Worm (Caenorhabditis elegans) whole organism, L1 larva: ENCODE measurements around the gene T11F9.21.
A peak's percentile ranks its signal among the peaks of the same experiment; 100 is the strongest.
"Not testable (repeated sequence)": the region's sequence is repeated elsewhere in the genome, so short reads cannot be mapped to it uniquely, and the experiment has no call there.

Source experiments
- C04F5.9 ChIP-seq: sonication (generic microtip); optimal IDR thresholded peaks from 2 replicates; lab custom pipeline; 2016; ENCODE audit warnings: missing genetic modification characterization, missing compliant biosample characterization
- Y116A8C.19 ChIP-seq: sonication (generic microtip); optimal IDR thresholded peaks from 2 replicates; lab custom pipeline; 2016; ENCODE audit warnings: missing compliant biosample characterization, missing genetic modification characterization, borderline replicate concordance
- aha-1 ChIP-seq: fragments of 150-350 bp; optimal IDR thresholded peaks from 2 replicates; lab custom pipeline; 2014; ENCODE audit warnings: missing biosample characterization, missing genetic modification characterization
- alr-1 ChIP-seq: fragments of 200-800 bp; sonication (Bioruptor generic); optimal IDR thresholded peaks from 2 replicates; lab custom pipeline; 2018; ENCODE audit warnings: borderline replicate concordance, mild to moderate bottlenecking, missing genetic modification characterization, missing compliant biosample characterization
- ama-1 ChIP-seq: fragments of 150-350 bp; optimal IDR thresholded peaks from 2 replicates; lab custom pipeline; 2014
- ceh-82 ChIP-seq, 3 experiments: fragments of 150-350 bp in 1 of 3; sonication (generic microtip) in 2 of 3; optimal IDR thresholded peaks; 2 replicates each; lab custom pipeline; 2014 to 2017; ENCODE audit warnings: missing biosample characterization in 3 of 3, missing genetic modification characterization in 3 of 3
- efl-1 ChIP-seq, 4 experiments: fragments of 150-350 bp; optimal IDR thresholded peaks in 3 of 4; peaks in 1 of 4; 1 replicate in 1 of 4; 2 replicates in 3 of 4; lab custom pipeline; 2014; ENCODE audit warnings: missing biosample characterization in 2 of 4, missing genetic modification characterization in 2 of 4, missing genetic modification reagents in 2 of 4
- egl-13 ChIP-seq: sonication (generic microtip); optimal IDR thresholded peaks from 2 replicates; lab custom pipeline; 2016; ENCODE audit warnings: missing genotype, missing genetic modification reagents, missing genetic modification characterization, missing compliant biosample characterization
- ets-5 ChIP-seq: fragments of 200-800 bp; sonication (Bioruptor generic); IDR thresholded peaks from 2 replicates; pipeline ENCODE4 v1.3.6; 2022; ENCODE audit warnings: missing genetic modification characterization, missing compliant biosample characterization
- grh-1 ChIP-seq: fragments of 200-800 bp; sonication (Bioruptor generic); IDR thresholded peaks from 2 replicates; pipeline ENCODE4 v1.3.6; 2022; ENCODE audit warnings: missing genetic modification reagents, missing genetic modification characterization, missing compliant biosample characterization
- hlh-4 ChIP-seq: sonication (generic microtip); optimal IDR thresholded peaks from 2 replicates; lab custom pipeline; 2016; ENCODE audit warnings: mild to moderate bottlenecking, missing genetic modification characterization, missing compliant biosample characterization
- isw-1 ChIP-seq: fragments of 200-800 bp; sonication (Bioruptor generic); IDR thresholded peaks from 2 replicates; pipeline ENCODE4 v1.3.6; 2022; ENCODE audit warnings: missing genetic modification characterization, missing compliant biosample characterization
- jun-1 ChIP-seq: fragments of 150-350 bp; optimal IDR thresholded peaks from 2 replicates; lab custom pipeline; 2014; ENCODE audit warnings: missing biosample characterization, missing genetic modification reagents, missing genetic modification characterization
- lin-15B ChIP-seq: fragments of 150-350 bp; sonication (generic microtip); optimal IDR thresholded peaks from 3 replicates; lab custom pipeline; 2014; ENCODE audit warnings: missing biosample characterization, missing genetic modification characterization
- mef-2 ChIP-seq: fragments of 150-350 bp; optimal IDR thresholded peaks from 2 replicates; lab custom pipeline; 2014; ENCODE audit warnings: missing biosample characterization, missing genetic modification characterization
- nhr-11 ChIP-seq: fragments of 150-350 bp; optimal IDR thresholded peaks from 2 replicates; lab custom pipeline; 2014; ENCODE audit warnings: missing biosample characterization, missing genetic modification characterization
- nhr-20 ChIP-seq: sonication (generic microtip); optimal IDR thresholded peaks from 2 replicates; lab custom pipeline; 2016; ENCODE audit warnings: mild to moderate bottlenecking, missing genetic modification characterization, missing compliant biosample characterization
- nhr-28 ChIP-seq: fragments of 150-350 bp; optimal IDR thresholded peaks from 2 replicates; lab custom pipeline; 2014; ENCODE audit warnings: missing biosample characterization, missing genetic modification characterization
- nhr-47 ChIP-seq: sonication (generic microtip); optimal IDR thresholded peaks from 2 replicates; lab custom pipeline; 2016; ENCODE audit warnings: mild to moderate bottlenecking, missing genetic modification characterization, moderate library complexity, missing compliant biosample characterization
- nhr-85 ChIP-seq: sonication (generic microtip); peaks from one replicate; lab custom pipeline; 2016; ENCODE audit warnings: missing genetic modification characterization, inconsistent platforms, missing compliant biosample characterization
- nhr-90 ChIP-seq: sonication (generic microtip); optimal IDR thresholded peaks from 2 replicates; lab custom pipeline; 2016; ENCODE audit warnings: mild to moderate bottlenecking, missing genetic modification characterization, missing compliant biosample characterization; ENCODE audit not compliant: poor library complexity
- pag-3 ChIP-seq: sonication (generic microtip); optimal IDR thresholded peaks from 2 replicates; lab custom pipeline; 2017; ENCODE audit warnings: missing genetic modification characterization, mild to moderate bottlenecking, missing compliant biosample characterization, antibody characterized with exemption, borderline replicate concordance; ENCODE audit not compliant: insufficient read depth
- snu-23 ChIP-seq: sonication (generic microtip); optimal IDR thresholded peaks from 2 replicates; lab custom pipeline; 2016; ENCODE audit warnings: missing genetic modification characterization, missing compliant biosample characterization
- tbx-2 ChIP-seq: sonication (generic microtip); optimal IDR thresholded peaks from 2 replicates; lab custom pipeline; 2016; ENCODE audit warnings: missing genetic modification characterization, missing compliant biosample characterization
- tlp-1 ChIP-seq: fragments of 150-350 bp; optimal IDR thresholded peaks from 2 replicates; lab custom pipeline; 2014; ENCODE audit warnings: missing biosample characterization, missing genetic modification characterization
- zag-1 ChIP-seq: fragments of 150-350 bp; optimal IDR thresholded peaks from 2 replicates; lab custom pipeline; 2014; ENCODE audit warnings: missing biosample characterization, missing genetic modification characterization
- zip-4 ChIP-seq: fragments of 200-800 bp; sonication (Bioruptor generic); optimal IDR thresholded peaks from 2 replicates; lab custom pipeline; 2018; ENCODE audit warnings: mild to moderate bottlenecking, missing genetic modification characterization, moderate library complexity, missing compliant biosample characterization
- ztf-11 ChIP-seq, 2 experiments: sonication (generic microtip); optimal IDR thresholded peaks; 2 replicates each; lab custom pipeline; 2016 to 2017; ENCODE audit warnings: missing genetic modification characterization in 2 of 2, missing biosample characterization in 1 of 2, missing compliant biosample characterization in 1 of 2
- ztf-4 ChIP-seq: fragments of 150-350 bp; optimal IDR thresholded peaks from 2 replicates; lab custom pipeline; 2014; ENCODE audit warnings: missing biosample characterization, missing genetic modification characterization

T11F9.21 gene

ce11 chrV:11474399-11474798, 18.2 kb upstream of the T11F9.21 start, which contains the start of gene nas-22:
nas-22 (plus strand) TSS chrV:11474699.
- TF ChIP-seq pag-3 (tag; lab: Kevin White, UChicago) (no peak), Y116A8C.19 (no peak), isw-1 (GFP tag; lab: Robert Waterston, UW) (no peak), nhr-11 (no peak), ceh-82 (tag; optimal IDR thresholded peaks at IDR 0.05; lab: Kevin White, UChicago) (no peak), C04F5.9 (tag; lab: Kevin White, UChicago) (no peak), nhr-85 (tag; lab: Kevin White, UChicago) (no peak)

- TF ChIP-seq nhr-90 (tag; lab: Kevin White, UChicago); hlh-4; Y116A8C.19: not testable (repeated sequence)
- TF ChIP-seq, all 84 proteins: peak for 0; not testable (repeated sequence) for 84
These were observed 16.9 kb upstream of the T11F9.21 start, which contains the start of gene T11F9.7 for ce11 chrV:11475638-11476037. T11F9.7 (plus strand) TSS chrV:11475938.

- TF ChIP-seq efl-1 (optimal IDR thresholded peaks at IDR 0.05; lab: Kevin White, UChicago), result no peak
- peak in 1 of 2 experiments; percentile 64 for TF ChIP-seq efl-1 (GFP tag; optimal IDR thresholded peaks at IDR 0.05 in 1 of 2; lab: Kevin White, UChicago)
- TF ChIP-seq snu-23 (GFP tag; lab: Kevin White, UChicago), result no peak
These were observed 13.2 kb upstream of the T11F9.21 start, which contains the start of gene T11F9.22 for ce11 chrV:11479406-11479805. T11F9.22 (plus strand) TSS chrV:11479706.

- TF ChIP-seq nhr-47, nhr-28, tlp-1 (tag; lab: Kevin White, UChicago): not testable (repeated sequence)
- TF ChIP-seq, all 84 proteins: peak for 0; not testable (repeated sequence) for 84
These were observed 11.8 kb upstream of the T11F9.21 start, which contains the start of gene T11F9.14 for ce11 chrV:11480734-11481133. T11F9.14 (minus strand) TSS chrV:11480834.

- not testable (repeated sequence) for TF ChIP-seq nhr-90 (tag; lab: Kevin White, UChicago); grh-1 (GFP tag; lab: Robert Waterston, UW); mef-2 (tag; lab: Kevin White, UChicago)
- TF ChIP-seq, all 84 proteins: peak for 0; not testable (repeated sequence) for 84
These were observed 8.9 kb upstream of the T11F9.21 start, which contains the start of gene col-157 for ce11 chrV:11483580-11484092. col-157 (plus strand) TSS chrV:11484042.

ce11 chrV:11484404-11484803, 8.2 kb upstream of the T11F9.21 start:
- TF ChIP-seq egl-13 (tag; lab: Kevin White, UChicago) (no peak), ets-5 (no peak)

ce11 chrV:11485558-11485957, 7.0 kb upstream of the T11F9.21 start, which contains the start of gene srh-1:
srh-1 (plus strand) TSS chrV:11485858.
- TF ChIP-seq tbx-2 (tag; lab: Kevin White, UChicago) (no peak), ztf-11 (tag; optimal IDR thresholded peaks at IDR 0.05; lab: Kevin White, UChicago) (no peak), nhr-20 (tag; lab: Kevin White, UChicago) (no peak), ama-1 (lab: Kevin White, UChicago) (no peak), zag-1 (no peak), aha-1 (tag; lab: Kevin White, UChicago) (no peak), lin-15B (tag; lab: Kevin White, UChicago) (no peak)
- TF ChIP-seq, all 84 proteins: peak for 0

- TF ChIP-seq alr-1 (tag; lab: Kevin White, UChicago) (no peak), nhr-11 (no peak), snu-23 (GFP tag; lab: Kevin White, UChicago) (no peak), C04F5.9 (tag; lab: Kevin White, UChicago) (no peak), egl-13 (tag; lab: Kevin White, UChicago) (no peak), ztf-4 (tag; lab: Kevin White, UChicago) (no peak), nhr-28 (tag; lab: Kevin White, UChicago) (no peak), jun-1 (no peak), zip-4 (no peak), nhr-90 (tag; lab: Kevin White, UChicago) (no peak)
These were observed 5.9 kb upstream of the T11F9.21 start, which contains the start of gene T11F9.10 for ce11 chrV:11486680-11487079. T11F9.10 (plus strand) TSS chrV:11486980.
